Worm (Caenorhabditis elegans): Measurements from ENCODE around the gene srx-128.

DNA sequence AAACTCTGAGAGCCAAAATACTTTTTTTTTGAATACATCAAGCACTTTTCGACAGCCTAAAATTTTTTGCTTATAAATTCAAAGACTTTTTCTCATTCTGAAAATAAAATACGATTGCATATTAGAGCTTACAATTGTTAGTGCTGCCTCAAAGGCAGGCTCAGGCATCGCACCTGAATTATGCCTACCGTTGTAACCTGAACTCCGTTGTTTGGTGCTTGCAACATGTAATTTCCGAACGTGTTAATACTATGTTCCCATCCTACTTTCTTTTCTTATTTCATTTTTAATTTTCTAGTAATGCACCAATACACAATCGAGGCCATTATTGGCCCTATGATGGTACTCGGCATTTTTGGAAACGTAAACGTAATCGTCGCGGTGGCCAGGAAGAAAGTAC, 50.1 kb downstream of the srx-128 start, which contains the start of gene srsx-19:
- TF ChIP-seq hmbx-1 (tag; optimal IDR thresholded peaks at IDR 0.05) (no peak), aly-1 (tag; optimal IDR thresholded peaks at IDR 0.05) (no peak), F13C5.2 (tag; optimal IDR thresholded peaks at IDR 0.05) (no peak), ama-1 (optimal IDR thresholded peaks at IDR 0.05) (no peak), hnd-1 (tag; optimal IDR thresholded peaks at IDR 0.05) (no peak), flt-1 (GFP tag; IDR thresholded peaks at IDR 0.05) (no peak), pes-1 (GFP tag; IDR thresholded peaks at IDR 0.05) (no peak), scrt-1 (GFP tag; IDR thresholded peaks at IDR 0.05) (no peak), sea-1 (GFP tag; conservative IDR thresholded peaks at IDR 0.05) (no peak)

Measured in whole organism, early embryonic.